Worm (Caenorhabditis elegans) whole organism, L1 larva: Measurements from ENCODE around the gene Y46G5A.8.

Experiments used
- C16A3.4 ChIP-seq: fragments of 150-350 bp; optimal IDR thresholded peaks from 2 replicates; lab custom pipeline; 2014; ENCODE audit warnings: missing biosample characterization, missing genetic modification characterization
- C34B4.2 ChIP-seq: sonication (generic microtip); optimal IDR thresholded peaks from 2 replicates; lab custom pipeline; 2017; ENCODE audit warnings: mild to moderate bottlenecking, missing genetic modification characterization, missing compliant biosample characterization
- F16B12.6 ChIP-seq: fragments of 150-350 bp; optimal IDR thresholded peaks from 2 replicates; lab custom pipeline; 2014; ENCODE audit warnings: missing biosample characterization, missing genetic modification characterization
- Y116A8C.19 ChIP-seq: sonication (generic microtip); optimal IDR thresholded peaks from 2 replicates; lab custom pipeline; 2016; ENCODE audit warnings: missing compliant biosample characterization, missing genetic modification characterization, borderline replicate concordance
- aha-1 ChIP-seq: fragments of 150-350 bp; optimal IDR thresholded peaks from 2 replicates; lab custom pipeline; 2014; ENCODE audit warnings: missing biosample characterization, missing genetic modification characterization
- alr-1 ChIP-seq: fragments of 200-800 bp; sonication (Bioruptor generic); optimal IDR thresholded peaks from 2 replicates; lab custom pipeline; 2018; ENCODE audit warnings: borderline replicate concordance, mild to moderate bottlenecking, missing genetic modification characterization, missing compliant biosample characterization
- aly-2 ChIP-seq: fragments of 150-350 bp; optimal IDR thresholded peaks from 2 replicates; lab custom pipeline; 2014; ENCODE audit warnings: missing biosample characterization, missing genetic modification characterization
- ama-1 ChIP-seq: fragments of 150-350 bp; optimal IDR thresholded peaks from 2 replicates; lab custom pipeline; 2014
- blmp-1 ChIP-seq: fragments of 150-350 bp; optimal IDR thresholded peaks from 2 replicates; lab custom pipeline; 2014; ENCODE audit warnings: missing biosample characterization, missing genetic modification characterization
- ceh-82 ChIP-seq, 3 experiments: fragments of 150-350 bp in 1 of 3; sonication (generic microtip) in 2 of 3; optimal IDR thresholded peaks; 2 replicates each; lab custom pipeline; 2014 to 2017; ENCODE audit warnings: missing biosample characterization in 3 of 3, missing genetic modification characterization in 3 of 3
- ceh-88 ChIP-seq: fragments of 200-800 bp; sonication (Bioruptor generic); IDR thresholded peaks from 2 replicates; pipeline ENCODE4 v1.3.6; 2022; ENCODE audit warnings: missing genetic modification characterization, missing compliant biosample characterization
- ces-1 ChIP-seq: fragments of 150-350 bp; optimal IDR thresholded peaks from 2 replicates; lab custom pipeline; 2014; ENCODE audit warnings: missing biosample characterization, missing genetic modification reagents, missing genetic modification characterization
- dpl-1 ChIP-seq, 3 experiments: fragments of 150-350 bp in 2 of 3; sonication (generic microtip) in 1 of 3; optimal IDR thresholded peaks; 2 replicates each; lab custom pipeline; 2014 to 2017; ENCODE audit warnings: missing biosample characterization in 3 of 3, missing genetic modification characterization in 3 of 3, missing genetic modification reagents in 3 of 3
- efl-1 ChIP-seq, 4 experiments: fragments of 150-350 bp; optimal IDR thresholded peaks in 3 of 4; peaks in 1 of 4; 1 replicate in 1 of 4; 2 replicates in 3 of 4; lab custom pipeline; 2014; ENCODE audit warnings: missing biosample characterization in 2 of 4, missing genetic modification characterization in 2 of 4, missing genetic modification reagents in 2 of 4
- egl-13 ChIP-seq: sonication (generic microtip); optimal IDR thresholded peaks from 2 replicates; lab custom pipeline; 2016; ENCODE audit warnings: missing genotype, missing genetic modification reagents, missing genetic modification characterization, missing compliant biosample characterization
- elt-2 ChIP-seq: sonication (generic microtip); optimal IDR thresholded peaks from 2 replicates; lab custom pipeline; 2016; ENCODE audit warnings: missing genetic modification characterization, mild to moderate bottlenecking, inconsistent platforms, missing compliant biosample characterization, missing genetic modification reagents
- ets-5 ChIP-seq: fragments of 200-800 bp; sonication (Bioruptor generic); IDR thresholded peaks from 2 replicates; pipeline ENCODE4 v1.3.6; 2022; ENCODE audit warnings: missing genetic modification characterization, missing compliant biosample characterization
- fkh-10 ChIP-seq: sonication (generic microtip); optimal IDR thresholded peaks from 2 replicates; lab custom pipeline; 2017; ENCODE audit warnings: missing biosample characterization, missing genetic modification reagents, missing genetic modification characterization
- fkh-8 ChIP-seq: sonication (generic microtip); optimal IDR thresholded peaks from 2 replicates; lab custom pipeline; 2016; ENCODE audit warnings: mild to moderate bottlenecking, missing genetic modification characterization, missing compliant biosample characterization
- grh-1 ChIP-seq: fragments of 200-800 bp; sonication (Bioruptor generic); IDR thresholded peaks from 2 replicates; pipeline ENCODE4 v1.3.6; 2022; ENCODE audit warnings: missing genetic modification reagents, missing genetic modification characterization, missing compliant biosample characterization
- hlh-17 ChIP-seq: fragments of 200-800 bp; sonication (Bioruptor generic); optimal IDR thresholded peaks from 2 replicates; lab custom pipeline; 2018; ENCODE audit warnings: missing genetic modification characterization, mild to moderate bottlenecking, missing compliant biosample characterization, moderate library complexity, borderline replicate concordance
- isw-1 ChIP-seq: fragments of 200-800 bp; sonication (Bioruptor generic); IDR thresholded peaks from 2 replicates; pipeline ENCODE4 v1.3.6; 2022; ENCODE audit warnings: missing genetic modification characterization, missing compliant biosample characterization
- jun-1 ChIP-seq: fragments of 150-350 bp; optimal IDR thresholded peaks from 2 replicates; lab custom pipeline; 2014; ENCODE audit warnings: missing biosample characterization, missing genetic modification reagents, missing genetic modification characterization
- lin-13 ChIP-seq: fragments of 150-350 bp; optimal IDR thresholded peaks from 2 replicates; lab custom pipeline; 2014; ENCODE audit warnings: missing biosample characterization, missing genetic modification reagents, missing genetic modification characterization
- lin-35 ChIP-seq, 2 experiments: fragments of 150-350 bp; optimal IDR thresholded peaks; 2 replicates each; lab custom pipeline; 2014; ENCODE audit warnings: missing biosample characterization in 2 of 2, missing genetic modification characterization in 2 of 2, missing genetic modification reagents in 2 of 2
- lin-39 ChIP-seq: fragments of 150-350 bp; optimal IDR thresholded peaks from 2 replicates; lab custom pipeline; 2014; ENCODE audit warnings: missing biosample characterization, missing genetic modification reagents, missing genetic modification characterization
- lir-3 ChIP-seq: sonication (generic microtip); optimal IDR thresholded peaks from 2 replicates; lab custom pipeline; 2016; ENCODE audit warnings: mild to moderate bottlenecking, missing genetic modification characterization, moderate library complexity, missing compliant biosample characterization; ENCODE audit not compliant: poor library complexity
- lsy-2 ChIP-seq, 2 experiments: fragments of 150-350 bp; optimal IDR thresholded peaks; 2 replicates each; lab custom pipeline; 2014; ENCODE audit warnings: missing biosample characterization in 2 of 2, missing genetic modification characterization in 2 of 2
- mef-2 ChIP-seq: fragments of 150-350 bp; optimal IDR thresholded peaks from 2 replicates; lab custom pipeline; 2014; ENCODE audit warnings: missing biosample characterization, missing genetic modification characterization
- mep-1 ChIP-seq: fragments of 150-350 bp; optimal IDR thresholded peaks from 2 replicates; lab custom pipeline; 2014; ENCODE audit warnings: missing biosample characterization, missing genetic modification characterization
- nhr-12 ChIP-seq: sonication (generic microtip); optimal IDR thresholded peaks from 2 replicates; lab custom pipeline; 2017; ENCODE audit warnings: missing biosample characterization, missing genetic modification characterization
- nhr-19 ChIP-seq: fragments of 200-800 bp; sonication (Bioruptor generic); conservative IDR thresholded peaks from 2 replicates; pipeline ENCODE4 v1.3.6; 2022; ENCODE audit warnings: missing genetic modification characterization, missing compliant biosample characterization
- nhr-20 ChIP-seq: sonication (generic microtip); optimal IDR thresholded peaks from 2 replicates; lab custom pipeline; 2016; ENCODE audit warnings: mild to moderate bottlenecking, missing genetic modification characterization, missing compliant biosample characterization
- nhr-237 ChIP-seq: fragments of 150-350 bp; optimal IDR thresholded peaks from 2 replicates; lab custom pipeline; 2014; ENCODE audit warnings: missing biosample characterization, missing genetic modification characterization
- nhr-28 ChIP-seq: fragments of 150-350 bp; optimal IDR thresholded peaks from 2 replicates; lab custom pipeline; 2014; ENCODE audit warnings: missing biosample characterization, missing genetic modification characterization
- nhr-47 ChIP-seq: sonication (generic microtip); optimal IDR thresholded peaks from 2 replicates; lab custom pipeline; 2016; ENCODE audit warnings: mild to moderate bottlenecking, missing genetic modification characterization, moderate library complexity, missing compliant biosample characterization
- nhr-71 ChIP-seq: sonication (generic microtip); optimal IDR thresholded peaks from 2 replicates; lab custom pipeline; 2016; ENCODE audit warnings: mild to moderate bottlenecking, missing genetic modification characterization, moderate library complexity, missing compliant biosample characterization
- nhr-76 ChIP-seq: sonication (generic microtip); optimal IDR thresholded peaks from 2 replicates; lab custom pipeline; 2017; ENCODE audit warnings: missing biosample characterization, missing genetic modification characterization
- nhr-77 ChIP-seq: fragments of 150-350 bp; optimal IDR thresholded peaks from 2 replicates; lab custom pipeline; 2014; ENCODE audit warnings: missing biosample characterization, missing genetic modification characterization
- nhr-84 ChIP-seq: sonication (generic microtip); optimal IDR thresholded peaks from 2 replicates; lab custom pipeline; 2017; ENCODE audit warnings: missing biosample characterization, missing genetic modification characterization
- pax-3 ChIP-seq: fragments of 200-800 bp; sonication (Bioruptor generic); optimal IDR thresholded peaks from 2 replicates; lab custom pipeline; 2018; ENCODE audit warnings: mild to moderate bottlenecking, missing genetic modification characterization, moderate library complexity, missing compliant biosample characterization
- snpc-4 ChIP-seq: fragments of 150-350 bp; optimal IDR thresholded peaks from 2 replicates; lab custom pipeline; 2014; ENCODE audit warnings: missing biosample characterization, missing genetic modification characterization
- sox-4 ChIP-seq: sonication (generic microtip); optimal IDR thresholded peaks from 2 replicates; lab custom pipeline; 2016; ENCODE audit warnings: missing genetic modification characterization, missing compliant biosample characterization
- sptf-1 ChIP-seq: fragments of 150-350 bp; optimal IDR thresholded peaks from 2 replicates; lab custom pipeline; 2014; ENCODE audit warnings: missing biosample characterization, missing genetic modification characterization
- swsn-7 ChIP-seq: sonication (generic microtip); optimal IDR thresholded peaks from 2 replicates; lab custom pipeline; 2016; ENCODE audit warnings: missing genetic modification characterization, missing compliant biosample characterization
- tbx-2 ChIP-seq: sonication (generic microtip); optimal IDR thresholded peaks from 2 replicates; lab custom pipeline; 2016; ENCODE audit warnings: missing genetic modification characterization, missing compliant biosample characterization
- tlp-1 ChIP-seq: fragments of 150-350 bp; optimal IDR thresholded peaks from 2 replicates; lab custom pipeline; 2014; ENCODE audit warnings: missing biosample characterization, missing genetic modification characterization
- unc-130 ChIP-seq: fragments of 150-350 bp; optimal IDR thresholded peaks from 2 replicates; lab custom pipeline; 2017; ENCODE audit warnings: missing biosample characterization, missing genetic modification characterization, inconsistent platforms
- unc-30 ChIP-seq: sonication (generic microtip); optimal IDR thresholded peaks from 2 replicates; lab custom pipeline; 2017; ENCODE audit warnings: missing biosample characterization, missing genetic modification characterization
- vab-15 ChIP-seq: sonication (generic microtip); optimal IDR thresholded peaks from 2 replicates; lab custom pipeline; 2017; ENCODE audit warnings: missing genotype, mild to moderate bottlenecking, missing genetic modification characterization, missing compliant biosample characterization
- xbp-1 ChIP-seq: sonication (generic microtip); optimal IDR thresholded peaks from 2 replicates; lab custom pipeline; 2016; ENCODE audit warnings: missing genetic modification characterization, missing compliant biosample characterization
- zag-1 ChIP-seq: fragments of 150-350 bp; optimal IDR thresholded peaks from 2 replicates; lab custom pipeline; 2014; ENCODE audit warnings: missing biosample characterization, missing genetic modification characterization
- ztf-11 ChIP-seq, 2 experiments: sonication (generic microtip); optimal IDR thresholded peaks; 2 replicates each; lab custom pipeline; 2016 to 2017; ENCODE audit warnings: missing genetic modification characterization in 2 of 2, missing biosample characterization in 1 of 2, missing compliant biosample characterization in 1 of 2
- ztf-4 ChIP-seq: fragments of 150-350 bp; optimal IDR thresholded peaks from 2 replicates; lab custom pipeline; 2014; ENCODE audit warnings: missing biosample characterization, missing genetic modification characterization

Y46G5A.8 gene

DNA sequence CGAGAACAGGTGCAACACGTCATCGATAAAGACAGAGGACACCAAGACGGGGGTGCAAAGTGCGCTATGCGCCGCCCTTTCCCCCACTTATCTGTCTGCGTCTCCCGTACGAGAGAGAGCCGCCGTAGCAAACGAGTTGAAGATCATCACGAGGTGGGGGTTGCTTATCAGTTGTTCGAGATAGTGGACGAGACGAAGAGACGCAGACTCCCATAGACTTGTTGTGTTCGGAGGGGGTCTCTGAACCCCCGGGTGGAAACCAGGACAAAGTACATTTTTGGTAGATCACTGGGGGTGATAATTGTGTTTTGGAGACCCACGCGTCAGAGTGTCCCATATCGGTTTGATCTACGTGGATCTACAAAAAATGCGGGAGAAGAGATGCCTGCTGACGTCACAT, 42.7 kb downstream of the Y46G5A.8 start (continued):
- peak; percentile 79 for TF ChIP-seq swsn-7 (tag; lab: Kevin White, UChicago)
- no peak for TF ChIP-seq sox-4 (tag; lab: Kevin White, UChicago)
- TF ChIP-seq ztf-4 (tag; lab: Kevin White, UChicago): peak; percentile 82
- no peak for TF ChIP-seq nhr-12
- no peak for TF ChIP-seq hlh-17
- TF ChIP-seq nhr-71 (tag; lab: Kevin White, UChicago): peak; percentile 97
- TF ChIP-seq sptf-1: no peak
- no peak for TF ChIP-seq C34B4.2 (tag; lab: Kevin White, UChicago)
- peak; percentile 68 for TF ChIP-seq fkh-8 (tag; lab: Kevin White, UChicago)
- TF ChIP-seq Y116A8C.19: no peak
- TF ChIP-seq xbp-1 (tag; lab: Kevin White, UChicago): peak; percentile 75
- TF ChIP-seq ces-1 (GFP tag; lab: Kevin White, UChicago): no peak
- no peak for TF ChIP-seq tlp-1
- no peak for TF ChIP-seq zag-1 (tag; lab: Kevin White, UChicago)
- no peak for TF ChIP-seq nhr-28 (tag; lab: Kevin White, UChicago)
- TF ChIP-seq lin-13 (GFP tag; lab: Kevin White, UChicago): peak; percentile 72
- peak; percentile 87 for TF ChIP-seq nhr-47 (tag; lab: Kevin White, UChicago)
- TF ChIP-seq isw-1: no peak; the same call in 1 of the 2 replicates
- peak; percentile 57 for TF ChIP-seq mep-1 (tag; lab: Kevin White, UChicago)
- TF ChIP-seq tbx-2 (tag; lab: Kevin White, UChicago): peak; percentile 85
- TF ChIP-seq egl-13 (tag; lab: Kevin White, UChicago): peak; percentile 53
- TF ChIP-seq ceh-82 (tag; optimal IDR thresholded peaks at IDR 0.05; lab: Kevin White, UChicago): peak in 2 of 3 experiments; percentile 4 to 47
- peak; percentile 62 to 85 for TF ChIP-seq lin-35 (GFP tag; optimal IDR thresholded peaks at IDR 0.05; lab: Kevin White, UChicago)
- peak; percentile 48 for TF ChIP-seq mef-2 (tag; lab: Kevin White, UChicago)
- peak; percentile 62 for TF ChIP-seq ceh-88 (GFP tag; lab: Robert Waterston, UW)
- peak; percentile 67 for TF ChIP-seq pax-3 (tag; lab: Kevin White, UChicago)
- no peak for TF ChIP-seq vab-15
- TF ChIP-seq ama-1 (lab: Kevin White, UChicago): no peak
- no peak for TF ChIP-seq fkh-10 (GFP tag; lab: Kevin White, UChicago)
- peak; percentile 99 for TF ChIP-seq grh-1 (GFP tag; lab: Robert Waterston, UW)
- TF ChIP-seq nhr-76 (tag; lab: Kevin White, UChicago): no peak
- TF ChIP-seq lsy-2 (tag; optimal IDR thresholded peaks at IDR 0.05; lab: Kevin White, UChicago): peak; percentile 79 to 80
- peak; percentile 53 for TF ChIP-seq C16A3.4 (tag; lab: Kevin White, UChicago)
- TF ChIP-seq nhr-20 (tag; lab: Kevin White, UChicago): peak; percentile 94
- no peak for TF ChIP-seq nhr-84 (tag; lab: Kevin White, UChicago)
- TF ChIP-seq nhr-77 (tag; lab: Kevin White, UChicago): peak; percentile 76
- TF ChIP-seq elt-2 (tag; lab: Kevin White, UChicago): peak; percentile 95
- TF ChIP-seq nhr-237: no peak
- TF ChIP-seq unc-130 (tag; lab: Kevin White, UChicago): peak; percentile 41
- peak; percentile 71 for TF ChIP-seq aha-1 (tag; lab: Kevin White, UChicago)
- no peak for TF ChIP-seq lir-3 (tag; lab: Kevin White, UChicago)
- peak; percentile 43 for TF ChIP-seq lin-39 (tag; lab: Kevin White, UChicago)
- TF ChIP-seq F16B12.6 (tag; lab: Kevin White, UChicago): no peak
- peak; percentile 84 for TF ChIP-seq jun-1
- TF ChIP-seq snpc-4 (tag; lab: Kevin White, UChicago): peak; percentile 59
- no peak for TF ChIP-seq ets-5
- TF ChIP-seq ztf-11 (tag; optimal IDR thresholded peaks at IDR 0.05; lab: Kevin White, UChicago): no peak
- peak; percentile 50 to 70 (median 63) for TF ChIP-seq dpl-1 (GFP tag; optimal IDR thresholded peaks at IDR 0.05; lab: Kevin White, UChicago)
- TF ChIP-seq alr-1 (tag; lab: Kevin White, UChicago): no peak
- TF ChIP-seq unc-30 (tag; lab: Kevin White, UChicago): no peak
- TF ChIP-seq blmp-1: peak; percentile 45
- TF ChIP-seq efl-1 (optimal IDR thresholded peaks at IDR 0.05; lab: Kevin White, UChicago): peak; percentile 67 to 69
- TF ChIP-seq efl-1 (GFP tag; optimal IDR thresholded peaks at IDR 0.05 in 1 of 2; lab: Kevin White, UChicago): peak; percentile 53 to 95
- peak; percentile 94 for TF ChIP-seq nhr-19
- no peak for TF ChIP-seq aly-2 (tag; lab: Kevin White, UChicago)
